Fruit fly (Drosophila melanogaster) whole organism, pupa: Measurements from ENCODE around the gene E2f1.

Experiments
- CG10348 ChIP-seq: fragments of 200-800 bp; sonication (Bioruptor generic); IDR thresholded peaks from 2 replicates; pipeline ENCODE4 v1.3.6; 2022; ENCODE audit warnings: missing biosample characterization, missing genetic modification characterization
- EcR ChIP-seq: fragments of 200-800 bp; sonication (Bioruptor generic); optimal IDR thresholded peaks from 3 replicates; lab custom pipeline; 2019; ENCODE audit warnings: missing biosample characterization, missing genetic modification characterization, mild to moderate bottlenecking, moderate library complexity, missing genetic modification reagents
- Pif1A ChIP-seq: fragments of 200-800 bp; sonication (Bioruptor generic); optimal IDR thresholded peaks from 3 replicates; lab custom pipeline; 2016; ENCODE audit warnings: missing biosample characterization, missing genetic modification characterization
- Snoo ChIP-seq: fragments of 200-800 bp; sonication (Bioruptor generic); optimal IDR thresholded peaks from 3 replicates; lab custom pipeline; 2017; ENCODE audit warnings: missing biosample characterization, mild to moderate bottlenecking, missing genetic modification characterization, inconsistent platforms

- no peak for TF ChIP-seq Snoo (tag; lab: Kevin White, UChicago)
- TF ChIP-seq EcR (GFP tag; lab: Kevin White, UChicago) = peak; percentile 43
- no peak for TF ChIP-seq CG10348 (GFP tag; lab: Robert Waterston, UW)
- TF ChIP-seq Pif1A = no peak
These were observed 30.3 kb downstream of the E2f1 start for dm6 chr3R:21630226-21630857.
